Fruit fly (Drosophila melanogaster) Kc167 (cell line): ENCODE measurements around the gene CG17344.

Experiments used
- Myc ChIP-seq: fragments of >200 bp; optimal IDR thresholded peaks from 2 replicates; lab custom pipeline; 2017; ENCODE audit warnings: missing external identifiers
- Sin3A ChIP-seq: fragments of >200 bp; optimal IDR thresholded peaks from 2 replicates; lab custom pipeline; 2018; ENCODE audit warnings: missing external identifiers
- h ChIP-seq: fragments of >200 bp; optimal IDR thresholded peaks from 3 replicates; lab custom pipeline; 2018; ENCODE audit warnings: missing external identifiers
- insv ChIP-seq: fragments of >200 bp; optimal IDR thresholded peaks from 3 replicates; lab custom pipeline; 2018; ENCODE audit warnings: missing external identifiers
- psq ChIP-seq: fragments of >200 bp; optimal IDR thresholded peaks from 2 replicates; lab custom pipeline; 2017; ENCODE audit warnings: missing external identifiers
- ttk ChIP-seq: sonication (Bioruptor generic); optimal IDR thresholded peaks from 2 replicates; lab custom pipeline; 2017; ENCODE audit warnings: missing external identifiers

- TF ChIP-seq Myc (lab: Kevin White, UChicago) (no peak), insv (lab: Kevin White, UChicago) (no peak), h (lab: Kevin White, UChicago) (no peak), psq (lab: Kevin White, UChicago) (no peak), ttk (lab: Kevin White, UChicago) (no peak), Sin3A (lab: Kevin White, UChicago) (no peak)
Measured at dm6 chr2L:19074099-19074828, 27.6 kb upstream of the CG17344 start, which contains the start of gene CG17572.
